Worm (Caenorhabditis elegans): ENCODE data around the gene T24D5.4.

DNA sequence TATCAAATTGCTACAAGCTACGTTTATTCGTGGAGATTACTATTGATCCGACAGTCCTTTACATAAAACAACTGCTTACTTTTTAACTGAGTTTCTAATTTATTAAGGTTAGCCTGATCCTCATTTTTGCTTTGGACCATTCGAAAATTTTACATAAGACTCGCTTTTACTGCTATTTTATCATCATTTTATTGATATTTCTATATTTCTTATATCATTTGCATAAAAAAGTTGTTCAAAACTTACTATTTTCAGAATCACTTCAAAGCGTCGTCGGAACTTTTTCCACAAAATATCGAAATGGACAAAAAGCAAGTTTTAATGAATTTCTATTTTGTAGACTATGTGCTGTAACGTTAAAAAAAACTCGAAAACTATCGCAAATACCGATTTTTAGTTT, 22.5 kb upstream of the T24D5.4 start, which contains the start of gene T24D5.1:
- no peak for TF ChIP-seq ceh-19 (GFP tag; optimal IDR thresholded peaks at IDR 0.05)
- no peak for TF ChIP-seq elt-2 (tag; optimal IDR thresholded peaks at IDR 0.05)
- TF ChIP-seq T23F11.4 (GFP tag; optimal IDR thresholded peaks at IDR 0.05) = no peak
- TF ChIP-seq lin-11 (tag; optimal IDR thresholded peaks at IDR 0.05) = no peak
- TF ChIP-seq ceh-6 (GFP tag; optimal IDR thresholded peaks at IDR 0.05) = no peak
- TF ChIP-seq unc-42 (tag; optimal IDR thresholded peaks at IDR 0.05) = no peak
- TF ChIP-seq unc-55 (GFP tag; optimal IDR thresholded peaks at IDR 0.05) = no peak
- TF ChIP-seq pha-4 (tag; optimal IDR thresholded peaks at IDR 0.05) = no peak
- TF ChIP-seq ama-1 (optimal IDR thresholded peaks at IDR 0.05) = no peak
- TF ChIP-seq nfya-1 (tag; optimal IDR thresholded peaks at IDR 0.05) = no peak
- TF ChIP-seq tbx-2 (tag; optimal IDR thresholded peaks at IDR 0.05) = no peak
- no peak for TF ChIP-seq hlh-13 (GFP tag; optimal IDR thresholded peaks at IDR 0.05)
- TF ChIP-seq nhr-11 (tag; optimal IDR thresholded peaks at IDR 0.05) = no peak
- no peak for TF ChIP-seq dve-1 (tag; optimal IDR thresholded peaks at IDR 0.05)
